Fruit fly (Drosophila melanogaster): ENCODE results near the gene CG14990.
A peak's percentile ranks its signal among the peaks of the same experiment; 100 is the strongest.

The CG14990 gene

dm6 chr3L:4108072-4108843 is 15.3 kb downstream of the CG14990 start, which contains the start of gene Ack (continued):
- TF ChIP-seq CG1602 (GFP tag; optimal IDR thresholded peaks at IDR 0.05), result no peak
- TF ChIP-seq eyg (GFP tag; optimal IDR thresholded peaks at IDR 0.05), result no peak
- no peak for TF ChIP-seq Lhr (GFP tag; optimal IDR thresholded peaks at IDR 0.05)
- peak; percentile 39; the same call in 1 of the 3 replicates for TF ChIP-seq hb (GFP tag; IDR thresholded peaks at IDR 0.05; ENCODE audit: partially characterized antibody)
- TF ChIP-seq CG12769 (tag; optimal IDR thresholded peaks at IDR 0.05), result no peak
- no peak for TF ChIP-seq CoRest (tag; optimal IDR thresholded peaks at IDR 0.05)
- no peak for TF ChIP-seq CG14441 (GFP tag; IDR thresholded peaks at IDR 0.05)
- TF ChIP-seq zfh1 (GFP tag; IDR thresholded peaks at IDR 0.05), result no peak
- TF ChIP-seq CG6654 (GFP tag; optimal IDR thresholded peaks at IDR 0.05), result no peak
- no peak for TF ChIP-seq CG8089 (GFP tag; optimal IDR thresholded peaks at IDR 0.05)
- no peak for TF ChIP-seq lbe (GFP tag; optimal IDR thresholded peaks at IDR 0.05)
- no peak for TF ChIP-seq CG11456 (GFP tag; IDR thresholded peaks at IDR 0.05)
- no peak for TF ChIP-seq zfh2 (GFP tag; optimal IDR thresholded peaks at IDR 0.05)
- TF ChIP-seq CG9817 (tag; optimal IDR thresholded peaks at IDR 0.05), result no peak
- no peak for TF ChIP-seq CG31441 (GFP tag; IDR thresholded peaks at IDR 0.05)
- TF ChIP-seq chn (GFP tag; optimal IDR thresholded peaks at IDR 0.05), result no peak
- no peak for TF ChIP-seq Dbx (GFP tag; IDR thresholded peaks at IDR 0.05)
- no peak for TF ChIP-seq NFAT (GFP tag; IDR thresholded peaks at IDR 0.05)
- no peak for TF ChIP-seq pb (GFP tag; optimal IDR thresholded peaks at IDR 0.05)
- TF ChIP-seq CG10267 (tag; optimal IDR thresholded peaks at IDR 0.05), result peak; percentile 35
- TF ChIP-seq CG3163 (GFP tag; optimal IDR thresholded peaks at IDR 0.05), result no peak
- no peak for TF ChIP-seq pan (optimal IDR thresholded peaks at IDR 0.05)
- peak in 1 of 2 experiments; percentile 6 for TF ChIP-seq pan (GFP tag; optimal IDR thresholded peaks at IDR 0.05 in 1 of 2, IDR thresholded peaks at IDR 0.05 in 1 of 2)
- no peak for TF ChIP-seq disco-r (GFP tag; optimal IDR thresholded peaks at IDR 0.05)
- TF ChIP-seq CG12219 (GFP tag; optimal IDR thresholded peaks at IDR 0.05), result no peak
- no peak for TF ChIP-seq Ada2b (GFP tag; IDR thresholded peaks at IDR 0.05)
- no peak for TF ChIP-seq CG3995 (GFP tag; optimal IDR thresholded peaks at IDR 0.05)
- TF ChIP-seq CG14050 (GFP tag; IDR thresholded peaks at IDR 0.05), result no peak
- no peak for TF ChIP-seq esg (GFP tag; conservative IDR thresholded peaks at IDR 0.05)
- no peak for TF ChIP-seq CG18764 (GFP tag; optimal IDR thresholded peaks at IDR 0.05)
- no peak for TF ChIP-seq pros (GFP tag; optimal IDR thresholded peaks at IDR 0.05)
- TF ChIP-seq Atf3 (GFP tag; optimal IDR thresholded peaks at IDR 0.05), result no peak
- TF ChIP-seq CG14710 (tag; optimal IDR thresholded peaks at IDR 0.05), result peak; percentile 80
- TF ChIP-seq nerfin-1 (tag; optimal IDR thresholded peaks at IDR 0.05), result peak; percentile 58
- no peak for TF ChIP-seq exex (tag; optimal IDR thresholded peaks at IDR 0.05)
- no peak for TF ChIP-seq CG1792 (GFP tag; optimal IDR thresholded peaks at IDR 0.05)
- TF ChIP-seq Atf-2 (GFP tag; optimal IDR thresholded peaks at IDR 0.05), result no peak
- TF ChIP-seq CG15011 (GFP tag; optimal IDR thresholded peaks at IDR 0.05), result no peak
- TF ChIP-seq p53 (GFP tag; optimal IDR thresholded peaks at IDR 0.05), result no peak
- peak; percentile 53 for TF ChIP-seq CG2116 (GFP tag; optimal IDR thresholded peaks at IDR 0.05)
- TF ChIP-seq oc (tag; optimal IDR thresholded peaks at IDR 0.05), result no peak
- TF ChIP-seq pum (GFP tag; optimal IDR thresholded peaks at IDR 0.05), result no peak
- TF ChIP-seq HLH54F (GFP tag; optimal IDR thresholded peaks at IDR 0.05), result no peak
- TF ChIP-seq pfk (GFP tag; optimal IDR thresholded peaks at IDR 0.05), result no peak
- TF ChIP-seq CG30403 (GFP tag; optimal IDR thresholded peaks at IDR 0.05), result no peak
- TF ChIP-seq lov (optimal IDR thresholded peaks at IDR 0.05), result no peak
- no peak for TF ChIP-seq lov (GFP tag; IDR thresholded peaks at IDR 0.05)
- TF ChIP-seq CG43689 (GFP tag; IDR thresholded peaks at IDR 0.05), result no peak
- no peak for TF ChIP-seq CG2199 (GFP tag; IDR thresholded peaks at IDR 0.05)
- no peak for TF ChIP-seq CG10959 (GFP tag; IDR thresholded peaks at IDR 0.05)
- no peak for TF ChIP-seq D19A (tag; optimal IDR thresholded peaks at IDR 0.05)
- TF ChIP-seq tx (GFP tag; optimal IDR thresholded peaks at IDR 0.05), result no peak

Measured in whole organism, embryonic.